Worm (Caenorhabditis elegans): ENCODE data around the gene Y46C8AM.1.

Y46C8AM.1 gene

ce11 chrIV:3915296-3915695 is 47.4 kb upstream of the Y46C8AM.1 start, which contains the start of gene srz-20 (continued):
- no peak for TF ChIP-seq lin-26 (GFP tag; IDR thresholded peaks at IDR 0.05)
- no peak for TF ChIP-seq zfh-2 (GFP tag; conservative IDR thresholded peaks at IDR 0.05)
- TF ChIP-seq B0035.1 (tag; optimal IDR thresholded peaks at IDR 0.05): no peak
- no peak for TF ChIP-seq ama-1 (optimal IDR thresholded peaks at IDR 0.05)
- TF ChIP-seq ama-1 (GFP tag; optimal IDR thresholded peaks at IDR 0.05): no peak

- TF ChIP-seq tlf-1 (GFP tag; optimal IDR thresholded peaks at IDR 0.05) (no peak), attf-5 (GFP tag; optimal IDR thresholded peaks at IDR 0.05) (no peak), F57A8.1 (GFP tag; optimal IDR thresholded peaks at IDR 0.05) (no peak), madf-8 (GFP tag; conservative IDR thresholded peaks at IDR 0.05) (no peak), B0035.1 (tag; optimal IDR thresholded peaks at IDR 0.05) (no peak), hsf-1 (GFP tag; IDR thresholded peaks at IDR 0.05) (no peak), snpc-4 (GFP tag; optimal IDR thresholded peaks at IDR 0.05) (no peak), snpc-4 (tag; optimal IDR thresholded peaks at IDR 0.05) (no peak), nhr-120 (GFP tag; IDR thresholded peaks at IDR 0.05) (no peak), ztf-18 (tag; optimal IDR thresholded peaks at IDR 0.05) (no peak), F57C9.4 (tag; optimal IDR thresholded peaks at IDR 0.05) (no peak), chd-7 (tag; optimal IDR thresholded peaks at IDR 0.05) (no peak), F37B4.10 (GFP tag; IDR thresholded peaks at IDR 0.05) (no peak), lir-1 (GFP tag; conservative IDR thresholded peaks at IDR 0.05) (no peak), zfh-2 (GFP tag; conservative IDR thresholded peaks at IDR 0.05) (no peak)
These were observed 45.3 kb upstream of the Y46C8AM.1 start, which contains the start of gene F56D6.14 for ce11 chrIV:3917405-3917804. Gene F56D6.14, plus strand, starts transcription at chrIV:3917705.

- TF ChIP-seq attf-5 (GFP tag; optimal IDR thresholded peaks at IDR 0.05) (no peak), F49E8.2 (tag; optimal IDR thresholded peaks at IDR 0.05; ENCODE audit: insufficient read depth) (no peak), athp-1 (tag; optimal IDR thresholded peaks at IDR 0.05) (no peak), F37B4.10 (GFP tag; IDR thresholded peaks at IDR 0.05) (no peak), Y67H2A.10 (GFP tag; conservative IDR thresholded peaks at IDR 0.05) (no peak), cebp-2 (GFP tag; IDR thresholded peaks at IDR 0.05) (no peak), tlf-1 (GFP tag; optimal IDR thresholded peaks at IDR 0.05) (no peak), Y53G8AR.9 (GFP tag; conservative IDR thresholded peaks at IDR 0.05) (no peak), pha-4 (tag; optimal IDR thresholded peaks at IDR 0.05) (no peak), ekl-4 (GFP tag; IDR thresholded peaks at IDR 0.05) (no peak), ztf-28 (GFP tag; IDR thresholded peaks at IDR 0.05) (no peak), ZK185.1 (tag; optimal IDR thresholded peaks at IDR 0.05; ENCODE audit: poor library complexity, severe bottlenecking) (no peak), rec-8 (tag; optimal IDR thresholded peaks at IDR 0.05) (no peak), let-526 (GFP tag; IDR thresholded peaks at IDR 0.05) (no peak), lin-35 (GFP tag; optimal IDR thresholded peaks at IDR 0.05) (no peak), F10E7.11 (tag; optimal IDR thresholded peaks at IDR 0.05) (no peak), madf-3 (GFP tag; IDR thresholded peaks at IDR 0.05) (no peak), rpc-1 (optimal IDR thresholded peaks at IDR 0.05) (no peak), rpc-1 (tag; optimal IDR thresholded peaks at IDR 0.05) (no peak), attf-6 (GFP tag; IDR thresholded peaks at IDR 0.05) (no peak), attf-3 (GFP tag; conservative IDR thresholded peaks at IDR 0.05) (no peak)
These were observed 44.5 kb upstream of the Y46C8AM.1 start, which contains the start of gene F56D6.23 for ce11 chrIV:3918160-3918559. Gene F56D6.23, plus strand, starts transcription at chrIV:3918460.

- TF ChIP-seq ceh-58 (GFP tag; IDR thresholded peaks at IDR 0.05) (no peak), B0261.1 (tag; optimal IDR thresholded peaks at IDR 0.05) (no peak), lin-54 (GFP tag; optimal IDR thresholded peaks at IDR 0.05) (no peak), Y67H2A.10 (GFP tag; conservative IDR thresholded peaks at IDR 0.05) (no peak), B0035.1 (tag; optimal IDR thresholded peaks at IDR 0.05) (no peak), tlf-1 (GFP tag; optimal IDR thresholded peaks at IDR 0.05) (no peak), nhr-120 (GFP tag; IDR thresholded peaks at IDR 0.05) (no peak), sdz-38 (tag; optimal IDR thresholded peaks at IDR 0.05) (no peak), gei-17 (GFP tag; optimal IDR thresholded peaks at IDR 0.05) (no peak), efl-1 (GFP tag; optimal IDR thresholded peaks at IDR 0.05) (no peak), T07F8.4 (tag; optimal IDR thresholded peaks at IDR 0.05) (no peak), fkh-3 (tag; optimal IDR thresholded peaks at IDR 0.05) (no peak), Y79H2A.3 (GFP tag; conservative IDR thresholded peaks at IDR 0.05) (no peak)
These were observed 43.2 kb upstream of the Y46C8AM.1 start, which contains the start of gene srz-19 for ce11 chrIV:3919506-3919905. Gene srz-19, plus strand, starts transcription at chrIV:3919806.

All from whole organism, young adult.